Fruit fly (Drosophila melanogaster): ENCODE measurements around the gene wda.

The wda gene

dm6 chr3R:23226521-23227039 is 31.3 kb downstream of the wda start, which contains the start of gene cnc:
TSS of gene cnc (minus strand) at chr3R:23226711.
- peak; percentile 58 for TF ChIP-seq Vsx2 (GFP tag; optimal IDR thresholded peaks at IDR 0.05; ENCODE audit: partially characterized antibody)
- TF ChIP-seq ey (GFP tag; optimal IDR thresholded peaks at IDR 0.05), result no peak
- TF ChIP-seq Dfd (GFP tag; optimal IDR thresholded peaks at IDR 0.05), result no peak
- no peak for TF ChIP-seq sage (GFP tag; optimal IDR thresholded peaks at IDR 0.05)
- TF ChIP-seq Hr83 (GFP tag; optimal IDR thresholded peaks at IDR 0.05; ENCODE audit: poor library complexity, severe bottlenecking), result no peak
- no peak for TF ChIP-seq Abd-B (GFP tag; optimal IDR thresholded peaks at IDR 0.05)
- peak; percentile 36 for TF ChIP-seq rgr (GFP tag; optimal IDR thresholded peaks at IDR 0.05)
- no peak for TF ChIP-seq Hr78 (GFP tag; optimal IDR thresholded peaks at IDR 0.05)
- no peak for TF ChIP-seq jim (GFP tag; optimal IDR thresholded peaks at IDR 0.05)
- TF ChIP-seq Rel (GFP tag; optimal IDR thresholded peaks at IDR 0.05), result no peak
- peak; percentile 74 for TF ChIP-seq Rel (tag; optimal IDR thresholded peaks at IDR 0.05)
- TF ChIP-seq woc (GFP tag; optimal IDR thresholded peaks at IDR 0.05), result no peak
- TF ChIP-seq Sp1 (GFP tag; optimal IDR thresholded peaks at IDR 0.05), result peak; percentile 48
- no peak for TF ChIP-seq brk (GFP tag; optimal IDR thresholded peaks at IDR 0.05)
- peak; percentile 37 for TF ChIP-seq h (GFP tag; optimal IDR thresholded peaks at IDR 0.05)
- TF ChIP-seq sv (GFP tag; optimal IDR thresholded peaks at IDR 0.05), result no peak
- peak; percentile 29 for TF ChIP-seq psq (GFP tag; optimal IDR thresholded peaks at IDR 0.05)
- no peak for TF ChIP-seq Myc (optimal IDR thresholded peaks at IDR 0.05)
- no peak for TF ChIP-seq tai (GFP tag; optimal IDR thresholded peaks at IDR 0.05)
- TF ChIP-seq GATAd (GFP tag; optimal IDR thresholded peaks at IDR 0.05), result no peak
- TF ChIP-seq fru (GFP tag; optimal IDR thresholded peaks at IDR 0.05), result peak; percentile 21
- peak; percentile 29 for TF ChIP-seq OdsH (GFP tag; optimal IDR thresholded peaks at IDR 0.05)
- TF ChIP-seq br (GFP tag; optimal IDR thresholded peaks at IDR 0.05), result peak; percentile 41
- no peak for TF ChIP-seq N (GFP tag; optimal IDR thresholded peaks at IDR 0.05)
- TF ChIP-seq dmrt93B (GFP tag; optimal IDR thresholded peaks at IDR 0.05), result no peak
- peak; percentile 65 for TF ChIP-seq CrebA (GFP tag; optimal IDR thresholded peaks at IDR 0.05; ENCODE audit: borderline replicate concordance)
- no peak for TF ChIP-seq CG32264 (GFP tag; optimal IDR thresholded peaks at IDR 0.05)
- TF ChIP-seq foxo (GFP tag; optimal IDR thresholded peaks at IDR 0.05), result no peak
- no peak for TF ChIP-seq CG9705 (GFP tag; optimal IDR thresholded peaks at IDR 0.05)
- no peak for TF ChIP-seq dsf (GFP tag; optimal IDR thresholded peaks at IDR 0.05; ENCODE audit: borderline replicate concordance)
- no peak for TF ChIP-seq HLH106 (tag; optimal IDR thresholded peaks at IDR 0.05)
- TF ChIP-seq usp (GFP tag; optimal IDR thresholded peaks at IDR 0.05), result no peak
- no peak for TF ChIP-seq pan (optimal IDR thresholded peaks at IDR 0.05)
- TF ChIP-seq lola (GFP tag; optimal IDR thresholded peaks at IDR 0.05), result no peak
- TF ChIP-seq Dif (GFP tag; optimal IDR thresholded peaks at IDR 0.05; ENCODE audit: partially characterized antibody), result peak; percentile 80
- TF ChIP-seq Hnf4 (GFP tag; optimal IDR thresholded peaks at IDR 0.05), result no peak
- peak; percentile 51 to 84 for TF ChIP-seq dl (GFP tag; optimal IDR thresholded peaks at IDR 0.05; ENCODE audit: insufficient read depth in 1 of 2, partially characterized antibody in 2 of 2)
- TF ChIP-seq Mio (GFP tag; optimal IDR thresholded peaks at IDR 0.05), result no peak
- no peak for TF ChIP-seq Jra (GFP tag; optimal IDR thresholded peaks at IDR 0.05)

- TF ChIP-seq Mio (GFP tag; optimal IDR thresholded peaks at IDR 0.05), result no peak
- TF ChIP-seq Hnf4 (GFP tag; optimal IDR thresholded peaks at IDR 0.05), result peak; percentile 2
- no peak for TF ChIP-seq HLH106 (tag; optimal IDR thresholded peaks at IDR 0.05)
- peak; percentile 4 for TF ChIP-seq psq (GFP tag; optimal IDR thresholded peaks at IDR 0.05)
- TF ChIP-seq Hr83 (GFP tag; optimal IDR thresholded peaks at IDR 0.05; ENCODE audit: poor library complexity, severe bottlenecking), result peak; percentile 25
- TF ChIP-seq OdsH (GFP tag; optimal IDR thresholded peaks at IDR 0.05), result peak; percentile 22
- peak; percentile 27 for TF ChIP-seq rgr (GFP tag; optimal IDR thresholded peaks at IDR 0.05)
- peak in 1 of 2 experiments; percentile 26 for TF ChIP-seq foxo (GFP tag; optimal IDR thresholded peaks at IDR 0.05)
- peak; percentile 51 for TF ChIP-seq h (GFP tag; optimal IDR thresholded peaks at IDR 0.05)
Observed at dm6 chr3R:23225266-23225665, 32.6 kb downstream of the wda start.
